Worm (Caenorhabditis elegans) whole organism, young adult: ENCODE data around the gene Y39A3B.8.

Source experiments
- B0261.1 ChIP-seq: sonication (generic microtip); optimal IDR thresholded peaks from 2 replicates; lab custom pipeline; 2016; ENCODE audit warnings: mild to moderate bottlenecking, missing genetic modification characterization, moderate library complexity, missing compliant biosample characterization
- B0336.3 ChIP-seq: fragments of 200-800 bp; sonication (Bioruptor generic); IDR thresholded peaks from 2 replicates; pipeline ENCODE4 v1.3.6; 2022; ENCODE audit warnings: missing genetic modification characterization, missing compliant biosample characterization
- C06A6.2 ChIP-seq: fragments of 200-800 bp; sonication (Bioruptor generic); conservative IDR thresholded peaks from 2 replicates; pipeline ENCODE4 v1.3.6; 2022; ENCODE audit warnings: missing genetic modification characterization, missing compliant biosample characterization
- D2030.7 ChIP-seq: fragments of 200-800 bp; sonication (Bioruptor generic); IDR thresholded peaks from 2 replicates; pipeline ENCODE4 v1.3.6; 2022; ENCODE audit warnings: missing genetic modification reagents, missing genetic modification characterization, missing compliant biosample characterization
- F10E7.11 ChIP-seq: sonication (generic microtip); optimal IDR thresholded peaks from 2 replicates; lab custom pipeline; 2017; ENCODE audit warnings: mild to moderate bottlenecking, missing genetic modification characterization, moderate library complexity, missing compliant biosample characterization
- F49E8.2 ChIP-seq: sonication (generic microtip); optimal IDR thresholded peaks from 3 replicates; lab custom pipeline; 2017; ENCODE audit warnings: missing genetic modification characterization, mild to moderate bottlenecking, missing compliant biosample characterization, antibody characterized with exemption, moderate library complexity; ENCODE audit not compliant: insufficient read depth
- F57A8.1 ChIP-seq: fragments of 200-800 bp; sonication (Bioruptor generic); optimal IDR thresholded peaks from 2 replicates; lab custom pipeline; 2018; ENCODE audit warnings: mild to moderate bottlenecking, missing genetic modification characterization, moderate library complexity, missing compliant biosample characterization
- F57C9.4 ChIP-seq: sonication (generic microtip); optimal IDR thresholded peaks from 2 replicates; lab custom pipeline; 2017; ENCODE audit warnings: mild to moderate bottlenecking, missing genetic modification characterization, missing compliant biosample characterization
- T26A5.8 ChIP-seq: sonication (generic microtip); optimal IDR thresholded peaks from 2 replicates; lab custom pipeline; 2016; ENCODE audit warnings: missing genetic modification characterization, missing compliant biosample characterization
- Y79H2A.3 ChIP-seq: fragments of 200-800 bp; sonication (Bioruptor generic); conservative IDR thresholded peaks from 2 replicates; pipeline ENCODE4 v1.3.6; 2022; ENCODE audit warnings: missing genetic modification reagents, missing genetic modification characterization, missing compliant biosample characterization
- akir-1 ChIP-seq: fragments of 200-800 bp; sonication (Bioruptor generic); optimal IDR thresholded peaks from 2 replicates; lab custom pipeline; 2018; ENCODE audit warnings: mild to moderate bottlenecking, missing genetic modification characterization, moderate library complexity, missing compliant biosample characterization
- bed-1 ChIP-seq: fragments of 200-800 bp; sonication (Bioruptor generic); IDR thresholded peaks from 2 replicates; pipeline ENCODE4 v1.3.6; 2022; ENCODE audit warnings: missing genetic modification reagents, missing genetic modification characterization, missing compliant biosample characterization
- cebp-1 ChIP-seq, 2 experiments: fragments of 200-800 bp in 1 of 2; sonication (Bioruptor generic) in 1 of 2; sonication (generic microtip) in 1 of 2; IDR thresholded peaks in 1 of 2; optimal IDR thresholded peaks in 1 of 2; 2 replicates each; pipeline versions ENCODE4 v1.3.6 to Lab custom; 2017 to 2022; ENCODE audit warnings: missing compliant biosample characterization in 2 of 2, missing genetic modification characterization in 2 of 2, mild to moderate bottlenecking in 1 of 2, missing genetic modification reagents in 1 of 2, moderate library complexity in 1 of 2
- ceh-40 ChIP-seq: fragments of 200-800 bp; sonication (Bioruptor generic); IDR thresholded peaks from 2 replicates; pipeline ENCODE4 v1.3.6; 2022; ENCODE audit warnings: missing genetic modification characterization, missing compliant biosample characterization
- ceh-58 ChIP-seq: fragments of 200-800 bp; sonication (Bioruptor generic); IDR thresholded peaks from 2 replicates; pipeline ENCODE4 v1.3.6; 2022; ENCODE audit warnings: missing genetic modification characterization, missing compliant biosample characterization
- ceh-91 ChIP-seq: fragments of 200-800 bp; sonication (Bioruptor generic); IDR thresholded peaks from 2 replicates; pipeline ENCODE4 v1.3.6; 2022; ENCODE audit warnings: missing genetic modification reagents, missing genetic modification characterization, missing compliant biosample characterization
- chd-7 ChIP-seq: sonication (generic microtip); optimal IDR thresholded peaks from 2 replicates; lab custom pipeline; 2016; ENCODE audit warnings: mild to moderate bottlenecking, missing genetic modification characterization, moderate library complexity, missing compliant biosample characterization
- die-1 ChIP-seq: sonication (generic microtip); optimal IDR thresholded peaks from 2 replicates; lab custom pipeline; 2016; ENCODE audit warnings: missing genotype, mild to moderate bottlenecking, missing genetic modification characterization, missing compliant biosample characterization
- efl-1 ChIP-seq: fragments of 150-350 bp; optimal IDR thresholded peaks from 2 replicates; lab custom pipeline; 2014; ENCODE audit warnings: missing biosample characterization, missing genetic modification reagents, missing genetic modification characterization
- egl-18 ChIP-seq: fragments of 200-800 bp; sonication (Bioruptor generic); IDR thresholded peaks from 2 replicates; pipeline ENCODE4 v1.3.6; 2022; ENCODE audit warnings: missing genetic modification reagents, missing genetic modification characterization, missing compliant biosample characterization
- ekl-4 ChIP-seq: fragments of 200-800 bp; sonication (Bioruptor generic); IDR thresholded peaks from 2 replicates; pipeline ENCODE4 v1.3.6; 2022; ENCODE audit warnings: missing genetic modification reagents, missing genetic modification characterization, missing compliant biosample characterization
- fkh-3 ChIP-seq: sonication (generic microtip); optimal IDR thresholded peaks from 2 replicates; lab custom pipeline; 2016; ENCODE audit warnings: mild to moderate bottlenecking, missing genetic modification characterization, missing compliant biosample characterization
- him-1 ChIP-seq: sonication (generic microtip); optimal IDR thresholded peaks from 2 replicates; lab custom pipeline; 2016; ENCODE audit warnings: missing genotype, missing genetic modification reagents, missing genetic modification characterization, missing compliant biosample characterization
- hlh-26 ChIP-seq: fragments of 200-800 bp; sonication (Bioruptor generic); conservative IDR thresholded peaks from 2 replicates; pipeline ENCODE4 v1.3.6; 2022; ENCODE audit warnings: missing genetic modification reagents, missing genetic modification characterization, missing compliant biosample characterization
- let-526 ChIP-seq: fragments of 200-800 bp; sonication (Bioruptor generic); IDR thresholded peaks from 2 replicates; pipeline ENCODE4 v1.3.6; 2022; ENCODE audit warnings: missing genetic modification reagents, missing genetic modification characterization, missing compliant biosample characterization
- let-607 ChIP-seq, 2 experiments: fragments of 200-800 bp in 1 of 2; sonication (Bioruptor generic) in 1 of 2; sonication (generic microtip) in 1 of 2; optimal IDR thresholded peaks; 2 replicates each; lab custom pipeline; 2016 to 2018; ENCODE audit warnings: mild to moderate bottlenecking in 2 of 2, missing compliant biosample characterization in 2 of 2, missing genetic modification characterization in 2 of 2, moderate library complexity in 2 of 2, missing genotype in 1 of 2
- lin-35 ChIP-seq, 3 experiments: fragments of 150-350 bp in 2 of 3; sonication (generic microtip) in 1 of 3; optimal IDR thresholded peaks; 2 replicates each; lab custom pipeline; 2014 to 2018; ENCODE audit warnings: missing biosample characterization in 3 of 3, missing genetic modification characterization in 3 of 3, missing genetic modification reagents in 3 of 3
- lin-40 ChIP-seq: sonication (generic microtip); optimal IDR thresholded peaks from 2 replicates; lab custom pipeline; 2016; ENCODE audit warnings: missing genetic modification characterization, mild to moderate bottlenecking, missing compliant biosample characterization, missing genotype, missing genetic modification reagents
- lsl-1 ChIP-seq: fragments of 200-800 bp; sonication (Bioruptor generic); optimal IDR thresholded peaks from 2 replicates; lab custom pipeline; 2018; ENCODE audit warnings: mild to moderate bottlenecking, missing genetic modification characterization, moderate library complexity, missing compliant biosample characterization
- madf-3 ChIP-seq: fragments of 200-800 bp; sonication (Bioruptor generic); IDR thresholded peaks from 2 replicates; pipeline ENCODE4 v1.3.6; 2022; ENCODE audit warnings: missing genetic modification reagents, missing genetic modification characterization, missing compliant biosample characterization
- madf-6 ChIP-seq: fragments of 200-800 bp; sonication (Bioruptor generic); IDR thresholded peaks from 2 replicates; pipeline ENCODE4 v1.3.6; 2022; ENCODE audit warnings: missing genetic modification reagents, missing genetic modification characterization, missing compliant biosample characterization
- madf-8 ChIP-seq: fragments of 200-800 bp; sonication (Bioruptor generic); conservative IDR thresholded peaks from 2 replicates; pipeline ENCODE4 v1.3.6; 2022; ENCODE audit warnings: missing genetic modification reagents, missing genetic modification characterization, missing compliant biosample characterization
- mcd-1 ChIP-seq: fragments of 200-800 bp; sonication (Bioruptor generic); IDR thresholded peaks from 2 replicates; pipeline ENCODE4 v1.3.6; 2022; ENCODE audit warnings: missing genetic modification reagents, missing genetic modification characterization, missing compliant biosample characterization
- mel-28 ChIP-seq: sonication (generic microtip); optimal IDR thresholded peaks from 2 replicates; lab custom pipeline; 2016; ENCODE audit warnings: borderline replicate concordance, mild to moderate bottlenecking, missing genetic modification characterization, missing compliant biosample characterization
- nfya-1 ChIP-seq: sonication (generic microtip); optimal IDR thresholded peaks from 2 replicates; lab custom pipeline; 2017; ENCODE audit warnings: antibody characterized with exemption, missing compliant biosample characterization, missing genetic modification characterization, borderline replicate concordance; ENCODE audit not compliant: insufficient read depth
- nhr-27 ChIP-seq: fragments of 200-800 bp; sonication (Bioruptor generic); optimal IDR thresholded peaks from 2 replicates; lab custom pipeline; 2018; ENCODE audit warnings: mild to moderate bottlenecking, missing genetic modification characterization, moderate library complexity, missing compliant biosample characterization
- rcor-1 ChIP-seq: fragments of 200-800 bp; sonication (Bioruptor generic); IDR thresholded peaks from 2 replicates; pipeline ENCODE4 v1.3.6; 2022; ENCODE audit warnings: missing genetic modification reagents, missing genetic modification characterization, missing compliant biosample characterization
- sdz-38 ChIP-seq: sonication (generic microtip); optimal IDR thresholded peaks from 2 replicates; lab custom pipeline; 2016; ENCODE audit warnings: missing genotype, missing genetic modification characterization, missing compliant biosample characterization
- sea-2 ChIP-seq: fragments of 200-800 bp; sonication (Bioruptor generic); IDR thresholded peaks from 2 replicates; pipeline ENCODE4 v1.3.6; 2022; ENCODE audit warnings: missing genetic modification characterization, missing compliant biosample characterization
- snpc-3.4 ChIP-seq: sonication (generic microtip); optimal IDR thresholded peaks from 2 replicates; lab custom pipeline; 2017; ENCODE audit warnings: missing genetic modification characterization, mild to moderate bottlenecking, missing compliant biosample characterization, antibody characterized with exemption, moderate library complexity, missing genotype, missing genetic modification reagents
- snpc-4 ChIP-seq, 5 experiments: fragments of 150-350 bp in 1 of 5; sonication (generic microtip) in 4 of 5; optimal IDR thresholded peaks; 2 replicates each; lab custom pipeline; 2014 to 2018; ENCODE audit warnings: missing genetic modification characterization in 5 of 5, missing biosample characterization in 3 of 5, antibody characterized with exemption in 2 of 5, mild to moderate bottlenecking in 2 of 5, missing compliant biosample characterization in 2 of 5, missing genotype in 2 of 5, moderate library complexity in 2 of 5, missing genetic modification reagents in 1 of 5
- tbp1 ChIP-seq: fragments of 200-800 bp; sonication (Bioruptor generic); optimal IDR thresholded peaks from 2 replicates; lab custom pipeline; 2018; ENCODE audit warnings: mild to moderate bottlenecking, missing genetic modification characterization, missing compliant biosample characterization
- tbx-9 ChIP-seq: sonication (generic microtip); optimal IDR thresholded peaks from 2 replicates; lab custom pipeline; 2016; ENCODE audit warnings: borderline replicate concordance, missing genetic modification characterization, inconsistent platforms, missing compliant biosample characterization
- unc-130 ChIP-seq: sonication (generic microtip); optimal IDR thresholded peaks from 2 replicates; lab custom pipeline; 2016; ENCODE audit warnings: missing genetic modification reagents, missing genetic modification characterization, missing compliant biosample characterization
- zim-3 ChIP-seq: sonication (generic microtip); optimal IDR thresholded peaks from 2 replicates; lab custom pipeline; 2017; ENCODE audit warnings: mild to moderate bottlenecking, missing genetic modification characterization, moderate library complexity, missing compliant biosample characterization
- ztf-3 ChIP-seq: fragments of 200-800 bp; sonication (Bioruptor generic); optimal IDR thresholded peaks from 2 replicates; lab custom pipeline; 2018; ENCODE audit warnings: mild to moderate bottlenecking, missing genetic modification characterization, missing compliant biosample characterization
- ztf-6 ChIP-seq: fragments of 200-800 bp; sonication (Bioruptor generic); IDR thresholded peaks from 2 replicates; pipeline ENCODE4 v1.3.6; 2022; ENCODE audit warnings: missing genetic modification reagents, missing genetic modification characterization, missing compliant biosample characterization

Y39A3B.8 gene

DNA sequence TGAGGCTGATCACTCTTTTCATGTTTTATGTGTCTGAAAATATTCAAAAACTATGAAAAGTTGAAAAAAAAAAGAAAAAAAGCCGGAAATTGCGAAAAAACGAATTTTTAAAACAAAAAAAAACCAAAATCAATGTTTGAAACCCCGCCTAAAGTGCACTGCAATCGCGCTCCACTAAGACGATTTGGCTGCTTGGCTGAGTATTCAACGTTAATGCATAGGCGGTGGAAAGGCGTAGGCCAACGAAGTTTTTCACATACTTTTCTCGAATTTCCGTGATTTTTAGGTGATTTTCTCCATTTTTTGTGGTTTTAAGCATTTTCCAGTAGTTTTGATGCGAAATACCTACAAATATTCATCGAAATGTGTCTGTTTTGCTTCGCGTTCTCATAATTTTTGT is 37.6 kb upstream of the Y39A3B.8 start, which contains the start of the genes polh-1 and rps-22 (continued):
- TF ChIP-seq D2030.7 (GFP tag; lab: Robert Waterston, UW): peak; percentile 85
- peak; percentile 89 for TF ChIP-seq efl-1 (GFP tag; lab: Kevin White, UChicago)
- no peak for TF ChIP-seq nfya-1
- no peak for TF ChIP-seq akir-1 (GFP tag; lab: Kevin White, UChicago)
- TF ChIP-seq lin-35 (GFP tag; optimal IDR thresholded peaks at IDR 0.05; lab: Kevin White, UChicago): peak in 1 of 3 experiments; percentile 93
- no peak for TF ChIP-seq F57A8.1
- no peak for TF ChIP-seq die-1
- peak; percentile 93 for TF ChIP-seq madf-3 (GFP tag; lab: Robert Waterston, UW)
- TF ChIP-seq C06A6.2 (GFP tag; lab: Robert Waterston, UW): no peak
- peak; percentile 61 for TF ChIP-seq lin-40 (tag; lab: Kevin White, UChicago)
- TF ChIP-seq snpc-3.4 (tag; lab: Kevin White, UChicago): peak; percentile 78
- no peak for TF ChIP-seq F57C9.4 (tag; lab: Kevin White, UChicago)
- TF ChIP-seq ceh-58 (GFP tag; lab: Robert Waterston, UW): no peak
- TF ChIP-seq mcd-1 (GFP tag; lab: Robert Waterston, UW): peak; percentile 97
- TF ChIP-seq ekl-4 (GFP tag; lab: Robert Waterston, UW): peak; percentile 63
- no peak for TF ChIP-seq sea-2 (GFP tag; lab: Robert Waterston, UW)
- no peak for TF ChIP-seq B0261.1
- no peak for TF ChIP-seq mel-28
- no peak for TF ChIP-seq ztf-6 (GFP tag; lab: Robert Waterston, UW)
- TF ChIP-seq lsl-1 (GFP tag; lab: Kevin White, UChicago): peak; percentile 61
- TF ChIP-seq tbx-9 (tag; lab: Kevin White, UChicago): no peak
- no peak for TF ChIP-seq ztf-3 (GFP tag; lab: Kevin White, UChicago)
- TF ChIP-seq madf-6 (GFP tag; lab: Robert Waterston, UW): peak; percentile 57; the same call in 1 of the 2 replicates
- TF ChIP-seq snpc-4 (GFP tag; optimal IDR thresholded peaks at IDR 0.05; lab: Kevin White, UChicago): no peak
- TF ChIP-seq snpc-4 (tag; optimal IDR thresholded peaks at IDR 0.05; lab: Kevin White, UChicago): peak in 3 of 4 experiments; percentile 16 to 76 (median 48)
- peak; percentile 56 for TF ChIP-seq tbp1 (GFP tag; lab: Kevin White, UChicago)
- no peak for TF ChIP-seq chd-7 (tag; lab: Kevin White, UChicago)
- no peak for TF ChIP-seq B0336.3 (GFP tag; lab: Robert Waterston, UW)
- TF ChIP-seq him-1 (tag; lab: Kevin White, UChicago): no peak
- no peak for TF ChIP-seq zim-3 (tag; lab: Kevin White, UChicago)
- TF ChIP-seq ceh-40 (GFP tag; lab: Robert Waterston, UW): no peak
- TF ChIP-seq nhr-27: no peak
- no peak for TF ChIP-seq unc-130 (GFP tag; lab: Kevin White, UChicago)
- peak; percentile 72 for TF ChIP-seq F49E8.2
- TF ChIP-seq cebp-1 (GFP tag; IDR thresholded peaks at IDR 0.05; lab: Robert Waterston, UW): no peak
- peak; percentile 58 for TF ChIP-seq cebp-1 (tag; optimal IDR thresholded peaks at IDR 0.05; lab: Kevin White, UChicago)
- no peak for TF ChIP-seq egl-18
- TF ChIP-seq F10E7.11 (tag; lab: Kevin White, UChicago): no peak
- TF ChIP-seq let-607 (tag; optimal IDR thresholded peaks at IDR 0.05; lab: Kevin White, UChicago): no peak
- no peak for TF ChIP-seq sdz-38 (tag; lab: Kevin White, UChicago)
- TF ChIP-seq fkh-3: no peak
- no peak for TF ChIP-seq Y79H2A.3 (GFP tag; lab: Robert Waterston, UW)
- TF ChIP-seq madf-8 (GFP tag; lab: Robert Waterston, UW): 0 out of 2 replicates have a peak, but pooled peaks have one; percentile 15
- TF ChIP-seq bed-1: no peak
- TF ChIP-seq let-526 (GFP tag; lab: Robert Waterston, UW): no peak
- TF ChIP-seq rcor-1: peak; percentile 66; the same call in 1 of the 2 replicates
- no peak for TF ChIP-seq T26A5.8 (tag; lab: Kevin White, UChicago)
- TF ChIP-seq hlh-26: no peak
- TF ChIP-seq ceh-91 (GFP tag; lab: Robert Waterston, UW): peak; percentile 49; the same call in 1 of the 2 replicates
